Worm (Caenorhabditis elegans): Measurements from ENCODE around the gene C29E4.10.

- TF ChIP-seq mes-2 (tag; optimal IDR thresholded peaks at IDR 0.05; ENCODE audit: poor library complexity, severe bottlenecking): no peak
- no peak for TF ChIP-seq mdl-1 (tag; optimal IDR thresholded peaks at IDR 0.05)
- no peak for TF ChIP-seq snpc-1.2 (GFP tag; IDR thresholded peaks at IDR 0.05)
- TF ChIP-seq unc-130 (GFP tag; optimal IDR thresholded peaks at IDR 0.05): no peak
- no peak for TF ChIP-seq fos-1 (tag; optimal IDR thresholded peaks at IDR 0.05)
- TF ChIP-seq nhr-76 (tag; optimal IDR thresholded peaks at IDR 0.05): no peak
- TF ChIP-seq aly-2 (tag; optimal IDR thresholded peaks at IDR 0.05): no peak
These were observed 15.4 kb upstream of the C29E4.10 start, which contains the start of gene C29E4.17 for ce11 chrIII:7922207-7922606.

Measured in whole organism, L4 larva.